Fruit fly (Drosophila melanogaster) whole organism, embryonic: Measurements from ENCODE around the gene arm.

ENCODE experiments used
- Awh ChIP-seq: fragments of 200-800 bp; sonication (Bioruptor generic); IDR thresholded peaks from 2 replicates; pipeline ENCODE4, ENCODE4 v1.3.6; 2022; ENCODE audit warnings: missing biosample characterization, missing genetic modification characterization
- CG12299 ChIP-seq: fragments of 200-800 bp; sonication (Bioruptor generic); optimal IDR thresholded peaks from 2 replicates; lab custom pipeline; 2018; ENCODE audit warnings: missing biosample characterization, mild to moderate bottlenecking, missing genetic modification characterization
- CG1233 ChIP-seq: fragments of 200-800 bp; sonication (Bioruptor generic); optimal IDR thresholded peaks from 4 replicates; lab custom pipeline; 2018; ENCODE audit warnings: missing biosample characterization, mild to moderate bottlenecking, missing genetic modification characterization
- CG12659 ChIP-seq: fragments of 200-800 bp; sonication (Bioruptor generic); optimal IDR thresholded peaks from 3 replicates; lab custom pipeline; 2017; ENCODE audit warnings: mild to moderate bottlenecking, missing biosample characterization, missing genetic modification reagents, missing genetic modification characterization
- CG13775 ChIP-seq: fragments of 200-800 bp; sonication (Bioruptor generic); optimal IDR thresholded peaks from 3 replicates; lab custom pipeline; 2017; ENCODE audit warnings: missing biosample characterization, mild to moderate bottlenecking, missing genetic modification characterization
- CG14014 ChIP-seq: fragments of 200-800 bp; sonication (Bioruptor generic); IDR thresholded peaks from 2 replicates; pipeline ENCODE4 v1.3.6; 2022; ENCODE audit warnings: missing biosample characterization, missing genetic modification characterization
- CG15479 ChIP-seq: fragments of 200-800 bp; sonication (Bioruptor generic); optimal IDR thresholded peaks from 3 replicates; lab custom pipeline; 2019; ENCODE audit warnings: missing biosample characterization, mild to moderate bottlenecking, missing genetic modification characterization, moderate library complexity
- CG17359 ChIP-seq: fragments of 200-800 bp; sonication (Bioruptor generic); optimal IDR thresholded peaks from 3 replicates; lab custom pipeline; 2018; ENCODE audit warnings: missing biosample characterization, mild to moderate bottlenecking, missing genetic modification characterization, moderate library complexity
- CG17829 ChIP-seq: fragments of 200-800 bp; optimal IDR thresholded peaks from 2 replicates; lab custom pipeline; 2019; ENCODE audit warnings: missing biosample characterization, mild to moderate bottlenecking, missing genetic modification characterization, moderate library complexity
- CG18619 ChIP-seq: fragments of 200-800 bp; sonication (Bioruptor generic); optimal IDR thresholded peaks from 3 replicates; lab custom pipeline; 2017; ENCODE audit warnings: missing biosample characterization, mild to moderate bottlenecking, missing genetic modification characterization
- CG2889 ChIP-seq: fragments of 200-800 bp; sonication (Bioruptor generic); IDR thresholded peaks from 3 replicates; pipeline ENCODE4 v1.3.6; 2022; ENCODE audit warnings: missing biosample characterization, missing genetic modification characterization
- CG32772 ChIP-seq: fragments of 200-800 bp; sonication (Bioruptor generic); IDR thresholded peaks from 2 replicates; pipeline ENCODE4 v1.3.6; 2022; ENCODE audit warnings: missing biosample characterization, missing genetic modification characterization
- CG33557 ChIP-seq: fragments of 200-800 bp; sonication (Bioruptor generic); optimal IDR thresholded peaks from 2 replicates; lab custom pipeline; 2019; ENCODE audit warnings: missing biosample characterization, mild to moderate bottlenecking, missing genetic modification characterization, moderate library complexity
- CG34376 ChIP-seq: fragments of 200-800 bp; sonication (Bioruptor generic); optimal IDR thresholded peaks from 2 replicates; lab custom pipeline; 2018; ENCODE audit warnings: missing biosample characterization, mild to moderate bottlenecking, missing genetic modification characterization
- CG7745 ChIP-seq: fragments of 200-800 bp; sonication (Bioruptor generic); optimal IDR thresholded peaks from 2 replicates; lab custom pipeline; 2018; ENCODE audit warnings: missing biosample characterization, mild to moderate bottlenecking, missing genetic modification characterization, moderate library complexity
- CG8359 ChIP-seq: fragments of 200-800 bp; sonication (Bioruptor generic); optimal IDR thresholded peaks from 2 replicates; lab custom pipeline; 2017; ENCODE audit warnings: missing biosample characterization, mild to moderate bottlenecking, missing genetic modification characterization, borderline replicate concordance
- CG9215 ChIP-seq: fragments of 200-800 bp; sonication (Bioruptor generic); IDR thresholded peaks from 2 replicates; pipeline ENCODE4 v1.3.6; 2022; ENCODE audit warnings: missing biosample characterization, missing genetic modification characterization
- CHES-1-like ChIP-seq: fragments of 200-800 bp; sonication (Bioruptor generic); optimal IDR thresholded peaks from 2 replicates; lab custom pipeline; 2016; ENCODE audit warnings: missing biosample characterization, missing genetic modification characterization
- Deaf1 ChIP-seq: fragments of 200-800 bp; optimal IDR thresholded peaks from 3 replicates; lab custom pipeline; 2019; ENCODE audit warnings: missing biosample characterization, mild to moderate bottlenecking, missing genetic modification characterization, moderate library complexity
- Fer3 ChIP-seq: fragments of 200-800 bp; sonication (Bioruptor generic); optimal IDR thresholded peaks from 2 replicates; lab custom pipeline; 2018; ENCODE audit warnings: missing biosample characterization, mild to moderate bottlenecking, missing genetic modification characterization, moderate library complexity
- HLH3B ChIP-seq: fragments of 200-800 bp; sonication (Bioruptor generic); IDR thresholded peaks from 2 replicates; pipeline ENCODE4 v1.3.6; 2022; ENCODE audit warnings: missing biosample characterization, missing genetic modification characterization
- Hand ChIP-seq: fragments of 200-800 bp; sonication (Bioruptor generic); optimal IDR thresholded peaks from 2 replicates; lab custom pipeline; 2017; ENCODE audit warnings: mild to moderate bottlenecking, missing biosample characterization, missing genetic modification reagents, missing genetic modification characterization
- Hmr ChIP-seq: fragments of 200-800 bp; sonication (Bioruptor generic); optimal IDR thresholded peaks from 3 replicates; lab custom pipeline; 2017; ENCODE audit warnings: mild to moderate bottlenecking, missing biosample characterization, missing genetic modification reagents, missing genetic modification characterization
- MTF-1 ChIP-seq: fragments of 200-800 bp; sonication (Bioruptor generic); optimal IDR thresholded peaks from 2 replicates; lab custom pipeline; 2018; ENCODE audit warnings: missing biosample characterization, mild to moderate bottlenecking, missing genetic modification characterization, borderline replicate concordance
- Nf-YC ChIP-seq: fragments of 200-800 bp; optimal IDR thresholded peaks from 3 replicates; lab custom pipeline; 2019; ENCODE audit warnings: missing biosample characterization, mild to moderate bottlenecking, missing genetic modification characterization, moderate library complexity
- Sry-β ChIP-seq: fragments of 200-800 bp; sonication (Bioruptor generic); optimal IDR thresholded peaks from 2 replicates; lab custom pipeline; 2018; ENCODE audit warnings: missing biosample characterization, mild to moderate bottlenecking, missing genetic modification characterization, moderate library complexity
- Tbp ChIP-seq: fragments of >200 bp; optimal IDR thresholded peaks from 2 replicates; lab custom pipeline; 2018; ENCODE audit warnings: missing biosample characterization, missing genetic modification characterization
- YL-1 ChIP-seq: fragments of 200-800 bp; sonication (Bioruptor generic); optimal IDR thresholded peaks from 3 replicates; lab custom pipeline; 2017; ENCODE audit warnings: missing biosample characterization, mild to moderate bottlenecking, missing genetic modification characterization
- aop ChIP-seq: fragments of 200-800 bp; sonication (Bioruptor generic); IDR thresholded peaks from 2 replicates; pipeline ENCODE4 v1.3.6; 2022; ENCODE audit warnings: missing biosample characterization, missing genetic modification characterization
- chm ChIP-seq: fragments of 200-800 bp; sonication (Bioruptor generic); IDR thresholded peaks from 2 replicates; pipeline ENCODE4 v1.3.6; 2022; ENCODE audit warnings: missing biosample characterization, missing genetic modification characterization
- dimm ChIP-seq: fragments of 200-800 bp; sonication (Bioruptor generic); IDR thresholded peaks from 2 replicates; pipeline ENCODE4 v1.3.6; 2022; ENCODE audit warnings: missing biosample characterization, missing genetic modification characterization
- gcm ChIP-seq: fragments of 200-800 bp; sonication (Bioruptor generic); optimal IDR thresholded peaks from 2 replicates; lab custom pipeline; 2019; ENCODE audit warnings: missing biosample characterization, mild to moderate bottlenecking, missing genetic modification characterization, moderate library complexity
- gem ChIP-seq: fragments of 200-800 bp; sonication (Bioruptor generic); optimal IDR thresholded peaks from 2 replicates; lab custom pipeline; 2019; ENCODE audit warnings: missing biosample characterization, mild to moderate bottlenecking, missing genetic modification characterization, moderate library complexity
- gro ChIP-seq: fragments of 200-800 bp; sonication (Bioruptor generic); optimal IDR thresholded peaks from 2 replicates; lab custom pipeline; 2016; ENCODE audit warnings: missing biosample characterization, missing genetic modification characterization
- hkb ChIP-seq, 2 experiments: fragments of 200-800 bp in 1 of 2; fragments of >200 bp in 1 of 2; sonication (Bioruptor generic) in 1 of 2; IDR thresholded peaks in 1 of 2; optimal IDR thresholded peaks in 1 of 2; 2 replicates each; pipeline versions ENCODE4 v1.3.6 to Lab custom; 2017 to 2022; ENCODE audit warnings: missing biosample characterization in 1 of 2, missing genetic modification characterization in 1 of 2
- lilli ChIP-seq: fragments of 200-800 bp; sonication (Bioruptor generic); optimal IDR thresholded peaks from 3 replicates; lab custom pipeline; 2016; ENCODE audit warnings: missing biosample characterization, missing genetic modification characterization
- lmd ChIP-seq: fragments of 200-800 bp; sonication (Bioruptor generic); IDR thresholded peaks from 2 replicates; pipeline ENCODE4 v1.3.6; 2022; ENCODE audit warnings: missing biosample characterization, missing genetic modification characterization
- lov ChIP-seq, 2 experiments: fragments of 200-800 bp in 1 of 2; fragments of >200 bp in 1 of 2; sonication (Bioruptor generic) in 1 of 2; IDR thresholded peaks in 1 of 2; optimal IDR thresholded peaks in 1 of 2; 2 replicates in 1 of 2; 3 replicates in 1 of 2; pipeline versions ENCODE4 v1.3.6 to Lab custom; 2017 to 2022; ENCODE audit warnings: missing biosample characterization in 1 of 2, missing genetic modification characterization in 1 of 2
- pzg ChIP-seq: fragments of 200-800 bp; sonication (Bioruptor generic); optimal IDR thresholded peaks from 3 replicates; lab custom pipeline; 2018; ENCODE audit warnings: missing biosample characterization, mild to moderate bottlenecking, missing genetic modification characterization, moderate library complexity
- sima ChIP-seq: fragments of 200-800 bp; sonication (Bioruptor generic); optimal IDR thresholded peaks from 2 replicates; lab custom pipeline; 2016; ENCODE audit warnings: missing biosample characterization, missing genetic modification characterization
- stwl ChIP-seq: fragments of 200-800 bp; sonication (Bioruptor generic); optimal IDR thresholded peaks from 3 replicates; lab custom pipeline; 2018; ENCODE audit warnings: missing biosample characterization, mild to moderate bottlenecking, missing genetic modification characterization, moderate library complexity
- sug ChIP-seq: fragments of 200-800 bp; optimal IDR thresholded peaks from 2 replicates; lab custom pipeline; 2019; ENCODE audit warnings: missing biosample characterization, mild to moderate bottlenecking, missing genetic modification characterization, moderate library complexity
- tgo ChIP-seq: fragments of 200-800 bp; sonication (Bioruptor generic); IDR thresholded peaks from 3 replicates; pipeline ENCODE4 v1.3.6; 2022; ENCODE audit warnings: missing biosample characterization, missing genetic modification characterization
- tio ChIP-seq: fragments of 200-800 bp; sonication (Bioruptor generic); optimal IDR thresholded peaks from 2 replicates; lab custom pipeline; 2017; ENCODE audit warnings: missing biosample characterization, missing genetic modification characterization, inconsistent platforms
- tup ChIP-seq: fragments of 200-800 bp; sonication (Bioruptor generic); optimal IDR thresholded peaks from 2 replicates; lab custom pipeline; 2016; ENCODE audit warnings: missing biosample characterization, mild to moderate bottlenecking, missing genetic modification characterization, moderate library complexity
- unc-4 ChIP-seq: fragments of 200-800 bp; sonication (Bioruptor generic); IDR thresholded peaks from 2 replicates; pipeline ENCODE4 v1.3.6; 2022; ENCODE audit warnings: missing biosample characterization, missing genetic modification characterization; ENCODE audit not compliant: partially characterized antibody
- vnd ChIP-seq: fragments of 200-800 bp; sonication (Bioruptor generic); IDR thresholded peaks from 3 replicates; pipeline ENCODE4 v1.3.6; 2022; ENCODE audit warnings: missing biosample characterization, missing genetic modification characterization; ENCODE audit not compliant: partially characterized antibody

The arm gene

DNA sequence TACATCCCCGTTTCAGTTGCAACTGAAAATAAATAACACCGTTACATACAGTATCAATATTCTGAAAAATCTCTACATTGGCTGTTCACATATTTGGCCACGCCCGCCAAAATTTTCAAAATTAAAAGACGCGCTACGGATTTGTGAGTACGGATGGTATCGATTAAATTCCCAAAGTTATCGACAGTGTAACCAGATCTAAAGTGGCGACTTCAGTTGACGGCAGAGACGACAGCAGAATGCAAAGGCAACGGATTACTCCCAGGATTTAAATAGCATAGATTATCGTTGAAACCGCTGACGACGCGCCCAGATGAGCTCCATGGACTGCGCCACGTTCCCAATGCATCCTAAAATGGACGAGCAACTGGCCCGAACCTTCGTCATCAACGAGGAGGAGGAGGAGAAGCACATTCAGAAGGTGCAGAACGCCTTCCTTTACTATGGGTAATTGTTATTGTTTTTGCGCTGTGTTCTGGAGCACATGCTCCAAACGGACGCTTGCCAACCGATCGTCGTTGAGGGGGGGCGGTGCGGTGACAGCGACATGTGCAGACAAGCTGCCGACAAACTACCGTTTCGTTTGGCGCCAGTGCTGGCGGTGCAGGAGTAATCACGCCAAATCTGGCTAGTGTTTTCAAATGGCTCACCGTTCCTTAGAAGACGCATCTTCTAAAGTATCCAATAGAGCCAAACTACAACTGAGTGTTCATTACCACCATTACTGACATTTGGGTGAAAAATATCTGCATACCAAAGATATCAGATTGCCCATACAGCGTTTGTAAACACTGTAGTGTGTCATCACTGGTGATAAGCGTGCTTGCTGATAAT lies 27.2 kb upstream of the arm start, which contains the start of gene CG11596 (continued):
- TF ChIP-seq Tbp (GFP tag; lab: Kevin White, UChicago): no peak
- no peak for TF ChIP-seq Awh
- no peak for TF ChIP-seq CG34376 (GFP tag; lab: Kevin White, UChicago)
- no peak for TF ChIP-seq CG12299
- TF ChIP-seq HLH3B (GFP tag; lab: Robert Waterston, UW): no peak
- no peak for TF ChIP-seq CG15479 (GFP tag; lab: Kevin White, UChicago)
- peak; percentile 4 for TF ChIP-seq lilli (GFP tag; lab: Kevin White, UChicago)
- 0 out of 3 replicates have a peak, but pooled peaks have one; percentile 25 for TF ChIP-seq tgo (GFP tag; lab: Robert Waterston, UW)
- no peak for TF ChIP-seq CG2889 (GFP tag; lab: Robert Waterston, UW)
- no peak for TF ChIP-seq lov (optimal IDR thresholded peaks at IDR 0.05; lab: Kevin White, UChicago)
- TF ChIP-seq lov (GFP tag; IDR thresholded peaks at IDR 0.05; lab: Robert Waterston, UW): no peak
- TF ChIP-seq vnd (GFP tag; lab: Robert Waterston, UW): no peak
- TF ChIP-seq CG14014 (GFP tag; lab: Robert Waterston, UW): no peak
- no peak for TF ChIP-seq CG17829 (tag; lab: Kevin White, UChicago)
- TF ChIP-seq gcm (GFP tag; lab: Kevin White, UChicago): no peak
- peak; percentile 67 for TF ChIP-seq YL-1 (GFP tag; lab: Kevin White, UChicago)
- TF ChIP-seq gem (tag; lab: Kevin White, UChicago): no peak
- TF ChIP-seq pzg (GFP tag; lab: Kevin White, UChicago): peak; percentile 65
- peak; percentile 93 for TF ChIP-seq Sry-β (GFP tag; lab: Kevin White, UChicago)
- peak; percentile 30 for TF ChIP-seq stwl
- TF ChIP-seq gro: no peak
- no peak for TF ChIP-seq Hand (GFP tag; lab: Kevin White, UChicago)
- no peak for TF ChIP-seq tup (GFP tag; lab: Kevin White, UChicago)
- TF ChIP-seq CG33557 (GFP tag; lab: Kevin White, UChicago): no peak
- no peak for TF ChIP-seq MTF-1 (GFP tag; lab: Kevin White, UChicago)
- no peak for TF ChIP-seq sima (GFP tag; lab: Kevin White, UChicago)
- no peak for TF ChIP-seq CG32772
- peak; percentile 23 for TF ChIP-seq CG12659 (GFP tag; lab: Kevin White, UChicago)
- peak; percentile 9 for TF ChIP-seq Fer3 (tag; lab: Kevin White, UChicago)
- TF ChIP-seq Hmr (GFP tag; lab: Kevin White, UChicago): peak; percentile 17
- TF ChIP-seq CG18619 (GFP tag; lab: Kevin White, UChicago): no peak
- TF ChIP-seq unc-4 (GFP tag; lab: Robert Waterston, UW): peak; percentile 35; the same call in 1 of the 2 replicates
- no peak for TF ChIP-seq CG8359 (GFP tag; lab: Kevin White, UChicago)
- no peak for TF ChIP-seq CG13775 (GFP tag; lab: Kevin White, UChicago)
- TF ChIP-seq lmd: no peak
- TF ChIP-seq sug (tag; lab: Kevin White, UChicago): peak; percentile 57
- peak; percentile 14 for TF ChIP-seq Deaf1 (tag; lab: Kevin White, UChicago)
- no peak for TF ChIP-seq aop
- no peak for TF ChIP-seq hkb (optimal IDR thresholded peaks at IDR 0.05; lab: Kevin White, UChicago)
- TF ChIP-seq hkb (GFP tag; IDR thresholded peaks at IDR 0.05; lab: Robert Waterston, UW): 0 out of 2 replicates have a peak, but pooled peaks have one; percentile 26
- no peak for TF ChIP-seq CHES-1-like (GFP tag; lab: Kevin White, UChicago)
- TF ChIP-seq CG9215 (GFP tag; lab: Robert Waterston, UW): peak; percentile 28; the same call in 1 of the 2 replicates
- TF ChIP-seq CG1233 (GFP tag; lab: Kevin White, UChicago): no peak
- peak; percentile 20 for TF ChIP-seq Nf-YC (tag; lab: Kevin White, UChicago)
- no peak for TF ChIP-seq CG17359 (tag; lab: Kevin White, UChicago)
- no peak for TF ChIP-seq dimm (GFP tag; lab: Robert Waterston, UW)
- no peak for TF ChIP-seq tio (GFP tag; lab: Kevin White, UChicago)
- no peak for TF ChIP-seq CG7745 (tag; lab: Kevin White, UChicago)
- 0 out of 2 replicates have a peak, but pooled peaks have one; percentile 24 for TF ChIP-seq chm (GFP tag; lab: Robert Waterston, UW)
